Fruit fly (Drosophila melanogaster): ENCODE data around the gene mmy.

DNA sequence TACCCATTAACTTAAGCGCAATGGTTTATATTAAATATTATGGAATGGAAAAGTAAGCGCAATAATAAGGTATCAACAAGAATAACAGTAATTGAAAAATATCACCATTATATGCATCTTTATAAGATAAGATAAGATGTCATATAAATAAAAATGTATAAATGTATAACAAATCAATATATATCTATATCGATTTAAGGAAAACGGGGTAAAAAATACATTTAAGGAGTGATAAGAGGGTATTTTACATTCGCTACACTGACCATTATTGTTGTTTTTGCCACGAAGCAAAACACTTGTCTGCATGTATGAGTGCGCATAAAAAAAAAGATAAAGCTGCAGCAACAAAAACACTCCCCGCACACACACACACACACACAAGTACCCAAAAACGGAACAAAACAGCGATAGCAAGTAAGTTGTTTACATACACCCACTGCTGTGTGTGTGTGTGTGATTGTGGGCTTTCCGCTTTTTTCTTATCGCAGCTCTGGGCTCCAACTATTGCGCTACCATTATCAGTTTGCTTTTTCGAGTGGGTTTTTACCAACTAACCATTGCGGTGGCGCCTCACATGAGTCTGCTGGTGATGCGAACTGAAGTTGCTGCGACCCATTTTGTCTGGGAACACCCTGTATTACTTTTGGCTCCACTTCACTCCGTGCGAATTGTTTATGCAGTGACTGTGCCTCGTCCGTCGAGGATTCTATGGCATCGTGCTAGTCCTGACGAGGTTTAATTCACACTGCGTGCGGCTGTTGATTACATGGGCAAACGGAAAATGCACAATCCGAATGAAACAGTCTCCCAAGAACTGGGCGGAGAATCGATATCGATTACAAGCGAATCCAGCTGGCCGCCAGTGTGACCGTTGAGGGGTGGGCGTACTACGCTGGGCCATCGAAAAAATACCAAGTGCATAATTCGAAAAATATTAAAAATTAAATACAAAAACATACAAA is at the start of gene mmy:
- TF ChIP-seq ttk (optimal IDR thresholded peaks at IDR 0.05) (no peak), psq (optimal IDR thresholded peaks at IDR 0.05) (no peak), insv (optimal IDR thresholded peaks at IDR 0.05) (no peak), Myc (optimal IDR thresholded peaks at IDR 0.05) (no peak), Sin3A (optimal IDR thresholded peaks at IDR 0.05) (no peak), h (optimal IDR thresholded peaks at IDR 0.05) (no peak)

Data from Kc167 (cell line).